ENCODE assay signal across 4 worm cellular contexts in the genomic region with DNA sequence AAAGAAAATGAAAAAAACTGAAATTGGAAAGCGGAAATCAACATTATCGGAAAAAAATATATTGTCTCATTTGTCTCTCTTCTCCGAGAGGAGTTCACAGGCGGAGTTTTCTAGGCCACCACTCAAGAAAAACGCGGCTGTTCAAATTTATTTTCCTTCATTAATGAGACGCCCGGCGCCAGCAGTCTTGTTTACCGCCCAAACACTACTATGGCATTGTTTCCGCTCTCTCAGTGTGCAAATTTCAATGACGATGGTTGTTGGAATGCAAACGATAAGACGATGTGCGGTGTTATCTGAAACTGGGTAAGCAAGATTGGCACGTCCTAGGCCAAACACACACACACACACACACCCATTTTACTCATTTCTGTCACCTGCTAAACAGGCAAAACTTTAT.
A peak's percentile ranks its signal among the peaks of the same experiment; 100 is the strongest.
TF ChIP-seq lines count a peak whose summit lies in the region.

Gene cav-2, plus strand, starts transcription at position 359 of the 400 bp plus-strand sequence.

TF ChIP-seq in whole organism, L2 larva, 48 proteins besides CTCF, POLR2A, EP300 and RAD21 (continues in another document):
- no peak for TF ChIP-seq nhr-12 (tag; optimal IDR thresholded peaks at IDR 0.05; lab: Kevin White, UChicago)
- peak; percentile 58 for TF ChIP-seq nhr-21 (tag; optimal IDR thresholded peaks at IDR 0.05; lab: Kevin White, UChicago)
- no peak for TF ChIP-seq skn-1 (tag; optimal IDR thresholded peaks at IDR 0.05; lab: Kevin White, UChicago)
- TF ChIP-seq alr-1 (tag; optimal IDR thresholded peaks at IDR 0.05; lab: Kevin White, UChicago) = no peak
- no peak for TF ChIP-seq ZK546.5 (tag; optimal IDR thresholded peaks at IDR 0.05; lab: Kevin White, UChicago)
- TF ChIP-seq snpc-4 (tag; optimal IDR thresholded peaks at IDR 0.05; lab: Kevin White, UChicago) = peak; percentile 62
- TF ChIP-seq gmeb-1 (tag; optimal IDR thresholded peaks at IDR 0.05; lab: Kevin White, UChicago) = peak; percentile 96
- TF ChIP-seq lsy-2 (tag; optimal IDR thresholded peaks at IDR 0.05; lab: Kevin White, UChicago) = peak; percentile 58 to 83
- peak; percentile 85 for TF ChIP-seq sma-9 (GFP tag; optimal IDR thresholded peaks at IDR 0.05; lab: Kevin White, UChicago)
- TF ChIP-seq sma-9 (tag; optimal IDR thresholded peaks at IDR 0.05; lab: Kevin White, UChicago) = no peak
- peak; percentile 81 for TF ChIP-seq F13H6.1 (tag; optimal IDR thresholded peaks at IDR 0.05; lab: Kevin White, UChicago)
- TF ChIP-seq ztf-4 (tag; optimal IDR thresholded peaks at IDR 0.05; lab: Kevin White, UChicago) = no peak
- TF ChIP-seq fos-1 (tag; optimal IDR thresholded peaks at IDR 0.05; lab: Kevin White, UChicago) = peak; percentile 87
- peak; percentile 34 for TF ChIP-seq lin-11 (tag; optimal IDR thresholded peaks at IDR 0.05; lab: Kevin White, UChicago)
- peak; percentile 48 for TF ChIP-seq nhr-129 (tag; optimal IDR thresholded peaks at IDR 0.05; lab: Kevin White, UChicago)
- no peak for TF ChIP-seq ztf-11 (tag; optimal IDR thresholded peaks at IDR 0.05; lab: Kevin White, UChicago)
- TF ChIP-seq unc-62 (GFP tag; optimal IDR thresholded peaks at IDR 0.05; lab: Kevin White, UChicago) = no peak
- peak in 1 of 2 experiments; percentile 13 for TF ChIP-seq mdl-1 (tag; optimal IDR thresholded peaks at IDR 0.05; lab: Kevin White, UChicago)
- TF ChIP-seq sma-3 (GFP tag; optimal IDR thresholded peaks at IDR 0.05; lab: Kevin White, UChicago) = peak; percentile 83
- no peak for TF ChIP-seq lin-39 (tag; optimal IDR thresholded peaks at IDR 0.05; lab: Kevin White, UChicago)
- peak; percentile 59 for TF ChIP-seq sem-4 (tag; optimal IDR thresholded peaks at IDR 0.05; lab: Kevin White, UChicago)
- TF ChIP-seq blmp-1 (tag; optimal IDR thresholded peaks at IDR 0.05; lab: Kevin White, UChicago; ENCODE audit: insufficient read depth) = no peak

TF ChIP-seq in whole organism, L4 larva, 104 proteins besides CTCF, POLR2A, EP300 and RAD21 (continues in another document):
- TF ChIP-seq nhr-76 (tag; optimal IDR thresholded peaks at IDR 0.05; lab: Kevin White, UChicago) = no peak
- no peak for TF ChIP-seq ces-1 (GFP tag; optimal IDR thresholded peaks at IDR 0.05; lab: Kevin White, UChicago)
- TF ChIP-seq daf-19 (GFP tag; conservative IDR thresholded peaks at IDR 0.05; lab: Robert Waterston, UW) = no peak
- peak; percentile 81 for TF ChIP-seq lin-1 (GFP tag; IDR thresholded peaks at IDR 0.05; lab: Robert Waterston, UW)
- no peak for TF ChIP-seq ceh-62 (tag; optimal IDR thresholded peaks at IDR 0.05; lab: Kevin White, UChicago)
- peak; percentile 79 for TF ChIP-seq nhr-28 (tag; optimal IDR thresholded peaks at IDR 0.05; lab: Kevin White, UChicago)
- TF ChIP-seq rbr-2 (tag; optimal IDR thresholded peaks at IDR 0.05; lab: Kevin White, UChicago) = peak; percentile 61
- TF ChIP-seq zip-2 (tag; optimal IDR thresholded peaks at IDR 0.05; lab: Kevin White, UChicago) = no peak
- TF ChIP-seq Y75B8A.6 (GFP tag; IDR thresholded peaks at IDR 0.05; lab: Robert Waterston, UW) = no peak
- TF ChIP-seq mes-2 (tag; optimal IDR thresholded peaks at IDR 0.05; lab: Kevin White, UChicago; ENCODE audit: poor library complexity, severe bottlenecking) = peak; percentile 99
- TF ChIP-seq skn-1 (tag; optimal IDR thresholded peaks at IDR 0.05; lab: Kevin White, UChicago) = no peak
- 0 out of 2 replicates have a peak, but pooled peaks have one; percentile 46 for TF ChIP-seq ceh-44 (GFP tag; IDR thresholded peaks at IDR 0.05; lab: Robert Waterston, UW)
- TF ChIP-seq Y105C5A.15 (GFP tag; IDR thresholded peaks at IDR 0.05; lab: Robert Waterston, UW) = no peak
- TF ChIP-seq spr-1 (tag; optimal IDR thresholded peaks at IDR 0.05; lab: Kevin White, UChicago) = no peak
- no peak for TF ChIP-seq F44E2.7 (GFP tag; IDR thresholded peaks at IDR 0.05; lab: Robert Waterston, UW)
- peak in 1 of 2 experiments; percentile 89 for TF ChIP-seq hif-1 (tag; optimal IDR thresholded peaks at IDR 0.05; lab: Kevin White, UChicago)
- TF ChIP-seq lim-7 (GFP tag; IDR thresholded peaks at IDR 0.05; lab: Robert Waterston, UW) = no peak
- TF ChIP-seq nhr-111 (GFP tag; optimal IDR thresholded peaks at IDR 0.05; lab: Kevin White, UChicago) = no peak
- TF ChIP-seq lin-13 (GFP tag; optimal IDR thresholded peaks at IDR 0.05; lab: Kevin White, UChicago) = no peak
- no peak for TF ChIP-seq ZK546.5 (tag; optimal IDR thresholded peaks at IDR 0.05; lab: Kevin White, UChicago)
- TF ChIP-seq ama-1 (optimal IDR thresholded peaks at IDR 0.05; lab: Kevin White, UChicago) = no peak
- TF ChIP-seq fkh-10 (GFP tag; optimal IDR thresholded peaks at IDR 0.05; lab: Kevin White, UChicago) = no peak
- peak; percentile 84 for TF ChIP-seq hlh-11 (tag; optimal IDR thresholded peaks at IDR 0.05; lab: Kevin White, UChicago)

TF ChIP-seq in whole organism, late embryonic, 69 proteins besides CTCF, POLR2A, EP300 and RAD21 (continues in another document):
- no peak for TF ChIP-seq ama-1 (optimal IDR thresholded peaks at IDR 0.05; lab: Kevin White, UChicago)
- no peak for TF ChIP-seq hlh-6 (tag; optimal IDR thresholded peaks at IDR 0.05; lab: Kevin White, UChicago)
- TF ChIP-seq ceh-34 (tag; optimal IDR thresholded peaks at IDR 0.05; lab: Kevin White, UChicago) = peak; percentile 46
- TF ChIP-seq fax-1 (tag; optimal IDR thresholded peaks at IDR 0.05; lab: Kevin White, UChicago) = peak; percentile 41
- no peak for TF ChIP-seq ceh-30 (tag; optimal IDR thresholded peaks at IDR 0.05; lab: Kevin White, UChicago)
- TF ChIP-seq T23F11.4 (GFP tag; optimal IDR thresholded peaks at IDR 0.05; lab: Kevin White, UChicago) = no peak
- peak; percentile 13 for TF ChIP-seq ceh-48 (tag; optimal IDR thresholded peaks at IDR 0.05; lab: Kevin White, UChicago)
- TF ChIP-seq C08G9.2 (tag; optimal IDR thresholded peaks at IDR 0.05; lab: Kevin White, UChicago) = peak; percentile 97
- TF ChIP-seq pros-1 (tag; optimal IDR thresholded peaks at IDR 0.05; lab: Kevin White, UChicago) = no peak
- TF ChIP-seq sox-2 (GFP tag; IDR thresholded peaks at IDR 0.05; lab: Robert Waterston, UW) = no peak
- TF ChIP-seq unc-86 (tag; optimal IDR thresholded peaks at IDR 0.05; lab: Kevin White, UChicago) = peak; percentile 12
- TF ChIP-seq sox-4 (tag; optimal IDR thresholded peaks at IDR 0.05; lab: Kevin White, UChicago) = no peak
- TF ChIP-seq ceh-22 (tag; optimal IDR thresholded peaks at IDR 0.05; lab: Kevin White, UChicago) = no peak
- peak; percentile 80 for TF ChIP-seq mec-3 (tag; optimal IDR thresholded peaks at IDR 0.05; lab: Kevin White, UChicago; ENCODE audit: borderline replicate concordance)
- no peak for TF ChIP-seq nhr-11 (tag; optimal IDR thresholded peaks at IDR 0.05; lab: Kevin White, UChicago)
- no peak for TF ChIP-seq pha-2 (tag; optimal IDR thresholded peaks at IDR 0.05; lab: Kevin White, UChicago)
- peak; percentile 68 for TF ChIP-seq zip-5 (tag; optimal IDR thresholded peaks at IDR 0.05; lab: Kevin White, UChicago)
- no peak for TF ChIP-seq sdc-2 (tag; optimal IDR thresholded peaks at IDR 0.05; lab: Kevin White, UChicago)
- no peak for TF ChIP-seq K09A11.1 (tag; optimal IDR thresholded peaks at IDR 0.05; lab: Kevin White, UChicago; ENCODE audit: insufficient read depth)
- TF ChIP-seq ceh-14 (tag; optimal IDR thresholded peaks at IDR 0.05; lab: Kevin White, UChicago) = peak; percentile 63
- TF ChIP-seq unc-55 (GFP tag; optimal IDR thresholded peaks at IDR 0.05; lab: Kevin White, UChicago) = no peak
- no peak for TF ChIP-seq fkh-10 (GFP tag; optimal IDR thresholded peaks at IDR 0.05; lab: Kevin White, UChicago)
- TF ChIP-seq dmd-4 (tag; optimal IDR thresholded peaks at IDR 0.05; lab: Kevin White, UChicago; ENCODE audit: borderline replicate concordance) = no peak
- TF ChIP-seq C38D4.7 (GFP tag; optimal IDR thresholded peaks at IDR 0.05; lab: Kevin White, UChicago) = no peak
- peak; percentile 86 for TF ChIP-seq pqm-1 (tag; optimal IDR thresholded peaks at IDR 0.05; lab: Kevin White, UChicago)

TF ChIP-seq in whole organism, mixed stage, embryonic, 35 proteins besides CTCF, POLR2A, EP300 and RAD21:
- TF ChIP-seq lsy-2 (tag; optimal IDR thresholded peaks at IDR 0.05; lab: Kevin White, UChicago) (peak; percentile 46), nhr-28 (tag; optimal IDR thresholded peaks at IDR 0.05; lab: Kevin White, UChicago) (no peak), sem-2 (GFP tag; optimal IDR thresholded peaks at IDR 0.05; lab: Kevin White, UChicago) (no peak), hlh-1 (tag; optimal IDR thresholded peaks at IDR 0.05; lab: Kevin White, UChicago) (peak; percentile 28), mab-5 (tag; optimal IDR thresholded peaks at IDR 0.05; lab: Kevin White, UChicago) (no peak), nhr-2 (tag; optimal IDR thresholded peaks at IDR 0.05; lab: Kevin White, UChicago) (no peak), nhr-237 (tag; optimal IDR thresholded peaks at IDR 0.05; lab: Kevin White, UChicago) (peak; percentile 53), nhr-12 (tag; optimal IDR thresholded peaks at IDR 0.05; lab: Kevin White, UChicago) (no peak), unc-62 (GFP tag; optimal IDR thresholded peaks at IDR 0.05; lab: Kevin White, UChicago) (no peak), flh-1 (GFP tag; optimal IDR thresholded peaks at IDR 0.05; lab: Kevin White, UChicago) (no peak), mep-1 (tag; optimal IDR thresholded peaks at IDR 0.05; lab: Kevin White, UChicago) (peak; percentile 35), ces-1 (GFP tag; optimal IDR thresholded peaks at IDR 0.05; lab: Kevin White, UChicago) (peak; percentile 75), elt-1 (tag; optimal IDR thresholded peaks at IDR 0.05; lab: Kevin White, UChicago; ENCODE audit: borderline replicate concordance, insufficient read depth) (no peak), blmp-1 (tag; optimal IDR thresholded peaks at IDR 0.05; lab: Kevin White, UChicago) (no peak), tbx-8 (GFP tag; optimal IDR thresholded peaks at IDR 0.05; lab: Kevin White, UChicago) (no peak), ceh-39 (tag; optimal IDR thresholded peaks at IDR 0.05; lab: Kevin White, UChicago) (peak; percentile 19), sptf-1 (tag; optimal IDR thresholded peaks at IDR 0.05; lab: Kevin White, UChicago) (peak; percentile 65), M03D4.4 (tag; optimal IDR thresholded peaks at IDR 0.05; lab: Kevin White, UChicago) (no peak), elt-3 (tag; optimal IDR thresholded peaks at IDR 0.05; lab: Kevin White, UChicago) (no peak), unc-120 (tag; optimal IDR thresholded peaks at IDR 0.05; lab: Kevin White, UChicago; ENCODE audit: poor library complexity, severe bottlenecking) (no peak), lin-13 (tag; optimal IDR thresholded peaks at IDR 0.05; lab: Kevin White, UChicago) (no peak), lin-32 (GFP tag; optimal IDR thresholded peaks at IDR 0.05; lab: Kevin White, UChicago) (no peak), mls-2 (tag; optimal IDR thresholded peaks at IDR 0.05; lab: Kevin White, UChicago) (peak; percentile 11), pha-4 (tag; optimal IDR thresholded peaks at IDR 0.05; lab: Kevin White, UChicago) (peak; percentile 46), ceh-83 (GFP tag; optimal IDR thresholded peaks at IDR 0.05; lab: Kevin White, UChicago) (no peak)
